Fruit fly (Drosophila melanogaster): ENCODE measurements around the gene pll.

- peak; percentile 83 to 98 for TF ChIP-seq foxo (GFP tag; optimal IDR thresholded peaks at IDR 0.05)
- peak; percentile 92 for TF ChIP-seq CG32264 (GFP tag; optimal IDR thresholded peaks at IDR 0.05)
- peak; percentile 36 for TF ChIP-seq Hr83 (GFP tag; optimal IDR thresholded peaks at IDR 0.05; ENCODE audit: poor library complexity, severe bottlenecking)
- TF ChIP-seq usp (GFP tag; optimal IDR thresholded peaks at IDR 0.05), result no peak
- TF ChIP-seq Abd-B (GFP tag; optimal IDR thresholded peaks at IDR 0.05), result peak; percentile 14
- peak; percentile 18 for TF ChIP-seq jim (GFP tag; optimal IDR thresholded peaks at IDR 0.05)
- TF ChIP-seq N (GFP tag; optimal IDR thresholded peaks at IDR 0.05), result peak; percentile 47
- TF ChIP-seq OdsH (GFP tag; optimal IDR thresholded peaks at IDR 0.05), result peak; percentile 97
- TF ChIP-seq lola (GFP tag; optimal IDR thresholded peaks at IDR 0.05), result no peak
- TF ChIP-seq HLH106 (tag; optimal IDR thresholded peaks at IDR 0.05), result peak; percentile 88
- TF ChIP-seq Rel (GFP tag; optimal IDR thresholded peaks at IDR 0.05), result peak; percentile 66
- TF ChIP-seq Rel (tag; optimal IDR thresholded peaks at IDR 0.05), result peak; percentile 54
- peak; percentile 92 for TF ChIP-seq Sp1 (GFP tag; optimal IDR thresholded peaks at IDR 0.05)
Measured at dm6 chr3R:27281022-27281810, 28.2 kb upstream of the pll start.
